Fruit fly (Drosophila melanogaster) whole organism: ENCODE results near the gene CG13926.

Source experiments
- CG8478 ChIP-seq: fragments of >200 bp; optimal IDR thresholded peaks from 2 replicates; lab custom pipeline; 2018; ENCODE audit warnings: inconsistent platforms
- Dll ChIP-seq: fragments of >200 bp; optimal IDR thresholded peaks from 2 replicates; lab custom pipeline; 2017
- EcR ChIP-seq, 2 experiments: fragments of >200 bp; optimal IDR thresholded peaks; 2 replicates each; lab custom pipeline; 2017; ENCODE audit warnings: missing biosample characterization in 2 of 2, missing genetic modification characterization in 2 of 2, missing genetic modification reagents in 2 of 2
- pan ChIP-seq: fragments of >200 bp; optimal IDR thresholded peaks from 2 replicates; lab custom pipeline; 2017
- psq ChIP-seq: fragments of >200 bp; optimal IDR thresholded peaks from 2 replicates; lab custom pipeline; 2017
- usp ChIP-seq: fragments of >200 bp; optimal IDR thresholded peaks from 2 replicates; lab custom pipeline; 2017; ENCODE audit warnings: missing biosample characterization, missing genetic modification characterization, mixed read lengths

The CG13926 gene

DNA sequence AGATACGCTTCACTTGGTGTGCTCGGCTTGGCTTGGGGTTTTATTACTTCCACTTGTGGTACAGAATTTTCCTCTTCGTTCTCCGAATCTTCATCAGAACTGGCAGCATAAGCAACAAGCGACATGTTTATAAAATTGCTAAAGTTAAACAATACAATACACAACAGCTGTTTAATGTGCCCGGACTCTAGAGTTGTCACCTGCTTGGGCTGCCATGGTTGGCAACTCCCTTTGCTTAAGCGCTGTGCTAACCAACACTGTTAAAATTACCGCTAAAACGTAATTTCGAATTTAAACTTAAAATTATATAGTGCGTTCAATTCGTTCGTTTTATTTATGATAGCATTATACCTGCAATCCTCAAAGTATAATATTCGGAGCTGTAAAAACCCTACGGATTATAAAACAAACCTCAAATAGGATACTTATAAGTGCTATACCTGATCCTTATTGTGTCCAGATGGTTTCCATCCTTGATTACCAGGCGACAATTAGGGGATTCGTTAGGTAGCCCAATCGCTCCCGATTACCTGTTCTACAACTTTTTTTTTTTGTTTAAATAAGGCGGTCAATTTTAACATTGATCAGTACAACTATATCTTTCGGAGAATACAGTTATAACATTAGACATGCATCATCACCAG is 29.4 kb upstream of the CG13926 start, which contains the start of the genes CG17249 and Bro:
CG17249 (minus strand) TSS at position 189 of the 644 bp plus-strand sequence.
Bro (plus strand) TSS at position 594 of the 644 bp plus-strand sequence.
- TF ChIP-seq Dll (no peak), pan (lab: Kevin White, UChicago) (no peak), EcR (GFP tag; optimal IDR thresholded peaks at IDR 0.05; lab: Kevin White, UChicago) (no peak), CG8478 (no peak), psq (lab: Kevin White, UChicago) (no peak), usp (GFP tag; lab: Kevin White, UChicago) (no peak)

DNA sequence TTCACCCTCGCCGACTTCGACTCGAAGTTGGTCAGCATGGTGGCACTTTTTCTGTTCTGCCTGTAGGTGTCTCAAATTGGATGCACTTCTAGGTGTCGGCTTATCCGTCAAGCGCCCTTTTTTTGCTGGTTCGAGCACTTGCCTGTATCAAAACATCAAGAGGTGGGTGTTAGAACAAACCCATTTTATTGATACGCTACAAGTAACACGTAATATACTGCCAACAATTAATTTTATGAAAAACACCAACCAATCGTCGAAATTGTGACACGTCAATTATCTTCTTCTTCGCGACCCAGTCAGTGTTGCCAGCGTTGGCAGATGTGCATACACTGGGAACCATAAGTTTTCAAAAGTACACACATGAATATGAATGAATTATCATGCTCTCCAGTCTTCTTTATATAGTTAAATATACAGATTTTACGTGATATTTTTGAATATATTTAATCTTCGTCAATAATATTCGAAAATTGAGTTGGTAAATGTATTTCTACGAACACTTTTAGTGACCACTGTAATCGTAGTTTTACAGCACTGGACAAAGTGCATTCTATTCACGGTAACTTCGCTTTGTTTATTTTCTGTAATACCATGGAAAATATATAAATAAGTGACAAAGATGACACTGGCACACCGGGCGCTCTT is 27.1 kb upstream of the CG13926 start, which contains the start of the genes alphaCOP and CG13919:
alphaCOP (minus strand) TSS at position 280 of the 648 bp plus-strand sequence.
CG13919 (plus strand) TSS at position 548 of the 648 bp plus-strand sequence.
- TF ChIP-seq CG8478 (no peak), EcR (GFP tag; optimal IDR thresholded peaks at IDR 0.05; lab: Kevin White, UChicago) (no peak), usp (GFP tag; lab: Kevin White, UChicago) (no peak), psq (lab: Kevin White, UChicago) (no peak), Dll (no peak)

DNA sequence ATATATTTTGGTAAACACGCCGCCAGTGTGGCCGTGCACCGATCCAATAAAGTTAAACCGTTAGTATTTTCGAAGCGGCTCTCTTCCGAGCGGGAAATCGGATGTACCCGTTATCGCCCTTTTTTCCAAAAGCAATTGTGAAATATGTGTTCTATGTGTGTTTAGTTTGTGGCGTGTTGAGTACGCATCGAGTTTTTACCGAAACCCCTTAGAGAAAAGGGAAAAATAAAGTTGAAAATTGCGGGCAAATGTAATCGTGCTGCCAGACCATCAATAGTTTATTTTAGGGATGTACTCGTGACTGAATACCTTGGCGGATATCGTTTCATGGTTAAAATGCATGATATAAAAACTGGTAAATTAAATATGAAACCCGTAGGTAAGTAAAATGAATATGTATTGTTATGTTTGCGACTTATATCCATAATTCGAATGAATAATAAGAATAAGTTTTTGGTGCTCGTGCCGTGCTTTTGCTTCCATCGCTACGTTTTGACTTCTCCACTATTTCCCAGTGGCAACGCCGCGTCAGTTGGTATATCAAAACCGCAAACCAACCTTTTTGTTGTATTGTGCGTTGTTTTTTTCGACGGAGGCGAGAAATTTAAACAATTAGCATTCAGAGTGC is 21.3 kb upstream of the CG13926 start, which contains the start of the genes Mettl2 and Bgb:
Mettl2 (minus strand) TSS at position 51 of the 628 bp plus-strand sequence.
Bgb (plus strand) TSS at position 527 of the 628 bp plus-strand sequence.
- TF ChIP-seq CG8478 (no peak), EcR (GFP tag; optimal IDR thresholded peaks at IDR 0.05; lab: Kevin White, UChicago) (no peak), psq (lab: Kevin White, UChicago) (no peak), usp (GFP tag; lab: Kevin White, UChicago) (no peak), Dll (no peak), pan (lab: Kevin White, UChicago) (no peak)

DNA sequence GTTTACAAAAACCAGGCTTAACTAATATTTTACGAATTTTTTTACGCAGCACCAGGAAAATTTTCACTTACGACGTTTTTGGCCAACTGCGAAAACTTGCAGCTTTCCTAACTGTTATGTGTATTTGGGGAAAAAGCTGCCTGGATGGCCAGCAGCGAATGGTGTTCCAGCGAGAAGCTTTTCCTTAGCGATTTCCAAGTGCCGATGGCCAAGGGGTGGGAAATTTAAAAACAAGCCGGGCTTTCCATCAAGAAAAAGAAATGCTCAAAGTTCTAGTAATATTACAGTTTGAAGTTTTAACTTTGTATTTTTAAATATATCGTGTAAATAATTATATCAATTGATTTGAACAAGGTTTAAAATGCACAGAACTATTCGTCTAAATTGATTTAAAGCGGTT is 19.7 kb upstream of the CG13926 start, which contains the start of gene nSyb:
nSyb (minus strand) TSS at position 101 of the 400 bp plus-strand sequence.
- TF ChIP-seq EcR (GFP tag; optimal IDR thresholded peaks at IDR 0.05; lab: Kevin White, UChicago) (no peak), psq (lab: Kevin White, UChicago) (no peak), CG8478 (no peak), usp (GFP tag; lab: Kevin White, UChicago) (no peak), pan (lab: Kevin White, UChicago) (no peak), Dll (no peak)

DNA sequence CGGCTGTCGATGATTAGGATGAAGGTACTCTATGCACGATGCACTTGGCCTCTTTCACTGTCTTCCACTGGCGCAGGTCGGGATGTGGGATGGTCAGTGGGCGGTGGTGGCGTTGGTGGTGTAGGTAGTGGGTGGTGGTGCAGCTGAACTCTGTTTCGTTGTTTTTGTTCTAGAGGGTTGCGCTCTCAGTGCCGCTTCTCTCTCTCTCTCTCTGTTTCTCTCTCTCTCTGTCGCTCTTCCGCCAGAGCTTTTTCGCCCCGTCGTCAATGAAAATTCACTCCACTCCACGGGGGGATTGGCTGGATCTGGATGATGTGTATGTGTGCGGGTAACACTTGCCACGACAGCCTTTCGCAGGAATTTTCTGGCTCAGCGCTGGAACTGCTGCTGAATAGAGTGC is 18.9 kb upstream of the CG13926 start:
- TF ChIP-seq usp (GFP tag; lab: Kevin White, UChicago) (no peak), pan (lab: Kevin White, UChicago) (no peak), Dll (no peak), psq (lab: Kevin White, UChicago) (no peak), CG8478 (no peak), EcR (GFP tag; optimal IDR thresholded peaks at IDR 0.05; lab: Kevin White, UChicago) (no peak)

DNA sequence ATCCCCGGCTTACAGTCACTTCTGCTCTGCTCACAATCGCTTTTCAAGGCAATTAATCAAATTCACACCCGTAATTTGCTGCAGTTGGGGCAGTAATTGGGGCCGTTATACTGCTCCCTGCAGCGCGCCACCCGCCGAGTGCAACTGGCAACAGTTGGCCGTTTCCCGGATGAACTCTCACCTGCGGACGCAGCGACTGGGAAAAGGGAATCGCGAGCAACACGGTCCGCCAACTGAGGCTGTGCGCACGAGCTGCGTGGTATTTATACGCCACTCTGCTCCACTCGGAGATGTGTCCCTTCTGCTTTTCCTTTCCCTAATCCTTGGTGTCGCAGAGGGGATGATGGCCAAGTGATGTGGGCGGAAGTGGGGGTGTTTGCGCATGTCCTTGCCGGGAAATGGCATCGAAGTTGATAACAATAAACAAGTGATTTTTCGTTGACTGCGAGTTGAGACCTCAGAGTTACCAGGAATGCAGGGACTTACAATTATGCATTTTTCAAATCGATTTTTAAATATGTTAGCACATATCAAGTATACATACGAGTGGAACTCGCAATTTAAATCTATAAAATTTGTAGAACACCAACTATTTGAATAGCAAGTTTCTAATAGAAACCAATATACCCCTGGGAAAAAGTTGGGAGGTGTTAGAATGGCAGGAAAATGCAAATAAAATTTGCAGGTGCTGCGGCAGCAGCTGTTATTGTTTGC is 11.3 kb upstream of the CG13926 start, which contains the start of gene GC:
GC (minus strand) TSS at position 238 of the 714 bp plus-strand sequence.
- no peak for TF ChIP-seq Dll
- TF ChIP-seq EcR (GFP tag; optimal IDR thresholded peaks at IDR 0.05; lab: Kevin White, UChicago): no peak
- no peak for TF ChIP-seq psq (lab: Kevin White, UChicago)
- TF ChIP-seq pan (lab: Kevin White, UChicago): no peak
- TF ChIP-seq usp (GFP tag; lab: Kevin White, UChicago): no peak
- TF ChIP-seq CG8478: no peak

DNA sequence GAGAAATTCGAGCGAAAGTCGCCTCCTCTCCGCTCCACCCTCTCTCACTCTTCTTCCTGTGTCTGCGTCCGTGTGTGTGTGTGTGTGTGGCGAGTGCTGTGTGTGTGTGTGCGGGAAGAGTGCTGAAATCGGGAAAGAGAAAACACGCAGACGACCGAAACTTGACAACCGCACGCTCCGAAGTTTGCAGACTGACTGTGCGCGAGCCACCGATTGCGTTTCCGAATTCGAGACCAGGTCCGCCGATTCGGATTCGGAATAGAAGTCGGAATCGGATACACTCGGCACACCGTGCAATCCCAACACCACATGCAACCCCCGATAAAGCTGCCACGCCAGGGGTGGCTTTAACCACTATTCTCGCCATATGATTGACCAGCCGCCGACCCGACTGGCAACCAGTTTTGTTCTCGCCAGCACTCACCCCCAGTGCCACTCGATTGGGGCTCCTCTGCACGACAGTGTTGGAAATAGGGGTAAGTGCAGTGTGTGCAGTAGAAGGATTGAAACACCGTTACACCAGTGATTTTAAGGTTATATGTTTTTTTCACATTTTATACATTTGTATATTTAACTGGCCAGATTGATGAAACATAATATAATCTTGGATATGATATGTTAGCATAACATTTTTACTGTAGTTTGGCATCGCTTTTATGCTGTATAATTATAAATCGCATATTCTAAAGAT is 10.4 kb upstream of the CG13926 start, which contains the start of gene CG13928:
CG13928 (minus strand) TSS at position 202 of the 691 bp plus-strand sequence.
- TF ChIP-seq pan (lab: Kevin White, UChicago): no peak
- no peak for TF ChIP-seq EcR (GFP tag; optimal IDR thresholded peaks at IDR 0.05; lab: Kevin White, UChicago)
- TF ChIP-seq CG8478: no peak
- no peak for TF ChIP-seq Dll
- no peak for TF ChIP-seq psq (lab: Kevin White, UChicago)
- TF ChIP-seq usp (GFP tag; lab: Kevin White, UChicago): no peak

DNA sequence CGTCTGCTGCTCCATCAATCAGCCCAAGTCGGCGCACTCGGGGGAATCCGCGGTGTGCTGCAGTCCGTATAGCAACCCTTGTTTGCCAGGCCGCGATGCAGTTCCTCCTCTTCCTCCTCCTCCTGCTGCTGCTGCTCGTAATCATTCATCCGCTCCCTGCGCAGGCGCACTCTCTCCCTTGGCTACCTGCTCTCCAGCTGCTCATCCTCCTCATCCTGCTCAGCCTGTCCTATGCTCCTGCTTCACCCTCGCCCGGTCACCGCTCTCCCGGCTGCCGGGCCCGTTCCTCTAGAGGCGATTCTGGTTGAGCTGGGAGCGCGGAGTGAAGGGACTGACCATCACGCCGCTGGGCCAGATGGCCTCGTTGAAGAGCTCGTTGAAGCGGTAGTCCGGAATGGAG is 9.0 kb upstream of the CG13926 start:
- TF ChIP-seq pan (lab: Kevin White, UChicago) (no peak), psq (lab: Kevin White, UChicago) (no peak), usp (GFP tag; lab: Kevin White, UChicago) (no peak), Dll (no peak), CG8478 (no peak), EcR (GFP tag; optimal IDR thresholded peaks at IDR 0.05; lab: Kevin White, UChicago) (no peak)

DNA sequence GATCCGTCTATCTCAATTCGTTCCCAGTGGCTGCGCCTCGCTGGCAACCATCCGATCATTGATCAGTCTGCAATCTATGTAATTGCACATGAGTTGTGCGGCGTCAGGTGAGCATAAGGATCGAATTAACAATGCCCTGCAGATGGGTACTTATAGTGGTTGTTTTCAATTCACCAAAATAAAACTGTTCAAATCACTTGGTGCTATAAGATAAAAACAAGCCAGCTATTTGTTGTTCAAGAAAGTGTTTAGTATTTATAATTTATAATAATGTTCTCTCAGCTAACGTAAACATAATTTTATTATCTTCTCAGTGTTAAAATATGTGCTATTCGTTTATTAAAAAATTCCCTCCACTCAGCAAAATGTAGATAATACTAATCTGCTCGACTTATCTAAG is 2.3 kb downstream of the CG13926 start, which contains the start of gene CG12105:
CG12105 (minus strand) TSS at position 101 of the 400 bp plus-strand sequence.
- no peak for TF ChIP-seq psq (lab: Kevin White, UChicago)
- no peak for TF ChIP-seq usp (GFP tag; lab: Kevin White, UChicago)
- no peak for TF ChIP-seq CG8478
- no peak for TF ChIP-seq pan (lab: Kevin White, UChicago)
- TF ChIP-seq EcR (GFP tag; optimal IDR thresholded peaks at IDR 0.05; lab: Kevin White, UChicago): no peak
- TF ChIP-seq Dll: no peak

DNA sequence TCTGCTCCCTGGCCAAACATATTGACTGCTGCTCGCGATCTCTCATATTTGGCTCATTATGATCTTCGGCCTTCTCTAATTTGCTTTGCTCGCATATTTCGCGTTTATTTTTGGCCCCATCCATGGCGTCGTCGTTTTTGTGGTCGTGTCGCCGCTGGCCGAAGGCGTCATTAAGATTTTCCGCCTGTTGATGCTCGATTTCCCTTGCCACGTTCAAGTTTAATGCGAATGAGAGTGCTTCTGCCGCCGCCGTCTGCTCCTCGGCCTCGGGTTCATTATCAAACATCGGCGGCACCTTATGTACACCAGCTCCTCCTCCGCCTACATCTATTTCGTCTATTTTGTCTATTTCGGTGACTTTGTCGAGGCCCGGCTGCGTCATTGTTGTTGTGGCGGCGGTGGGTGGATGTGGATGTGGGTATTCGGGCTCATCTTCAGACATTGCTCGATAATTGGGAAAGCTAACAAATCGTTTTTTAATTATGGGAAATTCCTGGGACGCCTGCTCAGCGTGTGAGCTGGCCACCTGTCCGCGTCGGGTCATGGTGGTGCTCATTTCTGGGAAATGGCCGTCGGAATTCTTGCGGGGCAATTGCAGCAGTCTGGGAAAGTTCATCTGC is 3.4 kb downstream of the CG13926 start:
- TF ChIP-seq EcR (GFP tag; optimal IDR thresholded peaks at IDR 0.05; lab: Kevin White, UChicago) (no peak), CG8478 (no peak), Dll (no peak), psq (lab: Kevin White, UChicago) (no peak), pan (lab: Kevin White, UChicago) (no peak), usp (GFP tag; lab: Kevin White, UChicago) (no peak)
